Worm (Caenorhabditis elegans): ENCODE data around the gene Y56A3A.31.
A peak's percentile ranks its signal among the peaks of the same experiment; 100 is the strongest.

Y56A3A.31 gene

DNA sequence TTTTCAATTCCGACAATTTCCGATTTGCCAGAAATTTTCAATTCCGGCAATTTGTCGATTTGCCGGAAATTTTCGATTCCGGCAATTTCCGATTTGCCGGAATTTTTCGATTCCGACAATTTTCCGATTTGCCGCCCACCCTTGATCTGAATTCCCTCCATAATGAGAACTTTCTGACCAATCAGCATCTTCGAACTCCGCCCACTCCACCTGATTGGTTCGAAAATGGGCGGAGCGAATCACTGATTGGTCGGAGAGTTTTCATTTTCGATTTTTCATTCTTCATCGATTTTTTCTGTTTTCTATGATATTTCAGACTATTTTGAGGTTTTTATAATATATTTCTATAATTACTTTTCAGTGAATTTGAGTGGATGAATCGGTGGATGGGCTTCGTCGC lies 20.1 kb upstream of the Y56A3A.31 start:
- TF ChIP-seq nfya-1 (tag; optimal IDR thresholded peaks at IDR 0.05; ENCODE audit: insufficient read depth): peak; percentile 85
- no peak for TF ChIP-seq elt-1 (tag; optimal IDR thresholded peaks at IDR 0.05)

DNA sequence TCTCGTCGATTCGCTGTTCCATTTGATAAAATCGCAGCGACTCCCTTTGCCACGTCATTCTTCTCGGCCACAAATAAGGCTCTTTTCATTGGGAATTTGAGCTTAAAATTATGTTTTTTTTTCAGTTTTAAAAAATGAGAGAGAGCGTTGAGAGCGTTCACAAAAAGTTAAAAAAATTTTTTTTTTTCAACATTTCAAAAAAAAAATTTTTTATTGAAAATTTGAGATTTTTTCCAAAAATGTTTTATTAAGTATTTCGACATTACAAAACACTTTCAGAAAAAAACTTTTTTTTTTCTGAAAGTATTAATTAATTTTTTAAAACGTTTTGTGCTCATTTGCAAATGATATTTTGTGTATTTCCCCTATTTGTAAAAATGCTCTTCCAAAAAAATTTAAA lies 14.2 kb upstream of the Y56A3A.31 start, which contains the start of gene top-3:
top-3 (minus strand) TSS at position 101 of the 400 bp plus-strand sequence.
- TF ChIP-seq nhr-237 (tag; optimal IDR thresholded peaks at IDR 0.05) (no peak), fkh-10 (GFP tag; optimal IDR thresholded peaks at IDR 0.05) (no peak), ceh-82 (tag; optimal IDR thresholded peaks at IDR 0.05) (no peak), lin-39 (tag; optimal IDR thresholded peaks at IDR 0.05) (no peak), lin-15B (tag; optimal IDR thresholded peaks at IDR 0.05) (no peak), aly-2 (tag; optimal IDR thresholded peaks at IDR 0.05) (no peak), unc-62 (GFP tag; optimal IDR thresholded peaks at IDR 0.05) (no peak), lsy-12 (tag; optimal IDR thresholded peaks at IDR 0.05) (no peak), sea-2 (GFP tag; optimal IDR thresholded peaks at IDR 0.05) (no peak), R02D3.7 (tag; optimal IDR thresholded peaks at IDR 0.05) (no peak), egl-27 (tag; optimal IDR thresholded peaks at IDR 0.05) (no peak), nhr-43 (tag; optimal IDR thresholded peaks at IDR 0.05; ENCODE audit: poor library complexity, severe bottlenecking) (no peak), daf-12 (tag; optimal IDR thresholded peaks at IDR 0.05) (no peak)

- peak; percentile 4 for TF ChIP-seq snpc-4 (tag; optimal IDR thresholded peaks at IDR 0.05)
Measured at ce11 chrIII:11967049-11967448, 7.2 kb upstream of the Y56A3A.31 start.

ce11 chrIII:11971342-11971741 lies 2.9 kb upstream of the Y56A3A.31 start, which contains the start of gene Y56A3A.28:
TSS of gene Y56A3A.28 (minus strand) at chrIII:11971374.
- TF ChIP-seq ceh-28 (tag; optimal IDR thresholded peaks at IDR 0.05): peak; percentile 61
- no peak for TF ChIP-seq ama-1 (optimal IDR thresholded peaks at IDR 0.05)
- peak; percentile 46 for TF ChIP-seq hmg-11 (tag; optimal IDR thresholded peaks at IDR 0.05)

DNA sequence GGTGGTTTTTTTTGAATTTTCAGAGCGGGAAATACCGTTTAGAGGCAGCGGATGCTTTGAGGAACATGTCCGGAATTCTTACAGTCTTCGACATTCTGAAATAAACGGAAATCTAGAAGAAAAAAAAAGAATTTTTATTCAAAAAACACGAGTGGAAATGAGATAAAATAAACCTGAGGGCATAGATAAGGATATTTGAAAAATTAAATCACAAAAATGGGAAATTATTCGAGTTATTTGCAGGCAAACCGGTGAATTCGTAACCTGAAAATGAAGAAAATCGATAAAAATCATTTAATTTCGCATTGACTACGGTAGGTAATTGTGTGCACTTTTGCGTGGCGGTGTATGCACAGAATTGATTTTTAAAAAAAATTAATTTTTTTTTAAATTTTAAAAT lies 281 bp upstream of the Y56A3A.31 start, which contains the start of gene ung-1:
ung-1 (minus strand) TSS at position 101 of the 400 bp plus-strand sequence.
- TF ChIP-seq lin-39 (tag; optimal IDR thresholded peaks at IDR 0.05) (no peak), nfya-1 (tag; optimal IDR thresholded peaks at IDR 0.05; ENCODE audit: insufficient read depth) (no peak), ztf-4 (tag; optimal IDR thresholded peaks at IDR 0.05) (no peak), sea-2 (GFP tag; optimal IDR thresholded peaks at IDR 0.05) (no peak), lsy-12 (tag; optimal IDR thresholded peaks at IDR 0.05) (no peak), jun-1 (tag; optimal IDR thresholded peaks at IDR 0.05) (no peak)

DNA sequence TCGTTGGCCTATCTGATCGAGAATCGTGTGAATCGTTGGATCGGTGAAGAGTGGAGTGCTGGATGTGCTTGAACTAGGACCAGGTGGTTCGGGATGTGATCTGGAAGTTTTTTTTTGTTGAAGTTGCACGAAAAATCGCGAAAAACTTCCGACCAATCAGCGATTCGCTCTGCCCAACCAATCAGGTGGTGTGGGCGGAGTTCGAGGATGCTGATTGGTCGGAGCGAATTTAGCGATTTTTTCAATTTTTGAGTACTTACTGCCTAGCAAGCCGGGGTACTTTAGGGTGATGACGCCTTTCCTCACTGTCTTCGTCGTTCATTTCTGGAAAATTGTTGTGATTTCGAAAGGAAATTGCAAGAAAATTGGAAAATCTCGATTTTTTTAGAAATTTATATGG lies 4.5 kb downstream of the Y56A3A.31 start, which contains the start of gene Y56A3A.30:
Y56A3A.30 (minus strand) TSS at position 324 of the 400 bp plus-strand sequence.
- TF ChIP-seq nhr-12 (tag; optimal IDR thresholded peaks at IDR 0.05) (no peak), nhr-43 (tag; optimal IDR thresholded peaks at IDR 0.05; ENCODE audit: poor library complexity, severe bottlenecking) (no peak), ztf-11 (tag; optimal IDR thresholded peaks at IDR 0.05) (no peak), nfya-1 (tag; optimal IDR thresholded peaks at IDR 0.05; ENCODE audit: insufficient read depth) (peak; percentile 91)

ce11 chrIII:11980743-11981142 lies 6.5 kb downstream of the Y56A3A.31 start:
- peak; percentile 96 for TF ChIP-seq nfya-1 (tag; optimal IDR thresholded peaks at IDR 0.05; ENCODE audit: insufficient read depth)
- no peak for TF ChIP-seq ceh-16 (tag; optimal IDR thresholded peaks at IDR 0.05)
- no peak for TF ChIP-seq zag-1 (tag; optimal IDR thresholded peaks at IDR 0.05)

DNA sequence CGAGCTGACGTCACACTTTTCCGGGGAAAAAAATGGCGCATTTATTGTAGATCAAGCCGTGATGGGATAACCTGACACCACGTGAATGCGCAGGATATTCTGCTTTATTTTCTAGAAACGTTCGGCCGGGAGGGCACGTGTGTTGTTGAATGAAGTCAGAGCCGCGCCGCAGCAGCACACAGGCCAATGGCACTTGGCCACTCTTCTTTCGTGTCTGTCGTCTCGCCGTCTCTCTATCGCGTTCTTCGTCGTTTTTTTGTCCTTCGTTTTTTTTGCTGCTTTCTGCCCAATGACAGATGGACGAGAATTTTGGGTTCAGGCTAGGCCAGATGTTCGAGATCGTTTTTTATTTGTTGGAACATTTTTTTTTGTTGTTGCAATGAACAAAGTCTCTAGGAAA lies 7.3 kb downstream of the Y56A3A.31 start:
- no peak for TF ChIP-seq ceh-16 (tag; optimal IDR thresholded peaks at IDR 0.05)
- peak; percentile 2 for TF ChIP-seq nhr-25 (tag; optimal IDR thresholded peaks at IDR 0.05)
- TF ChIP-seq nfya-1 (tag; optimal IDR thresholded peaks at IDR 0.05; ENCODE audit: insufficient read depth): peak; percentile 93
- no peak for TF ChIP-seq eor-1 (tag; optimal IDR thresholded peaks at IDR 0.05)
- peak; percentile 62 for TF ChIP-seq lin-39 (tag; optimal IDR thresholded peaks at IDR 0.05)
- no peak for TF ChIP-seq nhr-237 (tag; optimal IDR thresholded peaks at IDR 0.05)
- no peak for TF ChIP-seq nhr-76 (tag; optimal IDR thresholded peaks at IDR 0.05)
- TF ChIP-seq fos-1 (tag; optimal IDR thresholded peaks at IDR 0.05): no peak
- TF ChIP-seq nhr-28 (tag; optimal IDR thresholded peaks at IDR 0.05): no peak
- peak; percentile 76 for TF ChIP-seq hmg-11 (tag; optimal IDR thresholded peaks at IDR 0.05)
- TF ChIP-seq sea-2 (GFP tag; optimal IDR thresholded peaks at IDR 0.05): no peak
- no peak for TF ChIP-seq mml-1 (tag; optimal IDR thresholded peaks at IDR 0.05)
- TF ChIP-seq elt-1 (tag; optimal IDR thresholded peaks at IDR 0.05): no peak
- TF ChIP-seq unc-39 (tag; optimal IDR thresholded peaks at IDR 0.05): no peak
- no peak for TF ChIP-seq egl-27 (tag; optimal IDR thresholded peaks at IDR 0.05)
- no peak for TF ChIP-seq lsy-12 (tag; optimal IDR thresholded peaks at IDR 0.05)
- no peak for TF ChIP-seq daf-12 (tag; optimal IDR thresholded peaks at IDR 0.05)
- no peak for TF ChIP-seq ceh-9 (tag; optimal IDR thresholded peaks at IDR 0.05)
- TF ChIP-seq nhr-12 (tag; optimal IDR thresholded peaks at IDR 0.05): no peak
- TF ChIP-seq mdl-1 (tag; optimal IDR thresholded peaks at IDR 0.05): no peak
- TF ChIP-seq fkh-2 (tag; optimal IDR thresholded peaks at IDR 0.05): no peak
- no peak for TF ChIP-seq elt-3 (tag; optimal IDR thresholded peaks at IDR 0.05)
- no peak for TF ChIP-seq ama-1 (optimal IDR thresholded peaks at IDR 0.05)
- no peak for TF ChIP-seq pqm-1 (tag; optimal IDR thresholded peaks at IDR 0.05)
- no peak for TF ChIP-seq egl-5 (tag; optimal IDR thresholded peaks at IDR 0.05)

All from whole organism, L3 larva.